Worm (Caenorhabditis elegans): Measurements from ENCODE around the gene pmpl-1.

pmpl-1 gene

DNA sequence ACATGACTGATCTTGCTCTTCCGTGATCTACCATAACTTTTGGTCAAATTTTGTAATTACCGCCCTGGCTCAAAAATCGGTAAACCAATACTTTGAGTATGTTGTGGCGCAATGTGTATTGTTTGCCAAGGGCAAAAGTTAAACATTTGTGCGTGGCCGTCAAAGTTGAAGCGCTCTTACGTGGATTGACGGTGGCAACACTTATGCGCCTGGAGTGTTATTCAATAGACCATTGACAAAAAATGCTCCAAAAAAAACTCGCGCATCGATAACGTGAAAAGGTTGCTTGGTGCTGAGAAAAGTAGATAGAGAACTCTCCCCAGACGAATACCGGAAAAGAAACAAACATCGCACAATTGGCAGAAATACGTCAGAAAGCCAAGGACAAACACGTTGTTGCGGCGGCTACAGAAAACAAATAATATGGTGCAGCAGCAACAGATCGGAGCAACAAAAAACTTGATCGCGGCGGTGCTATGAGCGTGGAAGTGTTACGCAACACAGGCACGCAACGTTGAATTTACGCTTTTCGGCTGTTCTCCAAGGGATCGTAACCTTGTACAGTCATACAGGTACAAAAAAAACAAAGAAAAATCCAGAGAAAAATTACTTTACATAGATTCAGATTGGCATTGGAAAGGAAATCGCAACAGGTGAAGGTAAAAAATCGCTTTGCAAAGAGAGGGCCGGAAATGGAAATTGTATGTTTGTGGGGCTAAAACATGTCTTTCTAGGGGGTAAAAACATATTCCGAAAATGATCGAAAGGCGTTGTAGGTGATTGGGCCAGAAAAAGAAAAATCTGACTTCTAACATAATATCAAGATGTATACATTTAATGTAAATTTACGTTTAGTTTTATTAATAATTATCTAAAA lies 46.4 kb downstream of the pmpl-1 start (continued):
- TF ChIP-seq fos-1 (tag; optimal IDR thresholded peaks at IDR 0.05) = no peak
- TF ChIP-seq pqm-1 (tag; optimal IDR thresholded peaks at IDR 0.05) = no peak
- no peak for TF ChIP-seq lin-35 (GFP tag; optimal IDR thresholded peaks at IDR 0.05)
- TF ChIP-seq ceh-8 (GFP tag; optimal IDR thresholded peaks at IDR 0.05) = no peak
- no peak for TF ChIP-seq ztf-4 (tag; optimal IDR thresholded peaks at IDR 0.05)
- TF ChIP-seq C04F5.9 (tag; optimal IDR thresholded peaks at IDR 0.05) = no peak
- no peak for TF ChIP-seq alr-1 (tag; optimal IDR thresholded peaks at IDR 0.05; ENCODE audit: borderline replicate concordance)
- no peak for TF ChIP-seq hpl-2 (GFP tag; optimal IDR thresholded peaks at IDR 0.05)
- TF ChIP-seq lin-15B (tag; optimal IDR thresholded peaks at IDR 0.05) = no peak
- no peak for TF ChIP-seq skn-1 (tag; optimal IDR thresholded peaks at IDR 0.05)
- no peak for TF ChIP-seq nhr-85 (tag)
- no peak for TF ChIP-seq lir-3 (tag; optimal IDR thresholded peaks at IDR 0.05; ENCODE audit: poor library complexity)
- TF ChIP-seq lin-14 (GFP tag; optimal IDR thresholded peaks at IDR 0.05) = peak; percentile 40
- no peak for TF ChIP-seq nhr-76 (tag; optimal IDR thresholded peaks at IDR 0.05)
- TF ChIP-seq nhr-47 (tag; optimal IDR thresholded peaks at IDR 0.05) = no peak
- no peak for TF ChIP-seq elt-2 (tag; optimal IDR thresholded peaks at IDR 0.05)
- no peak for TF ChIP-seq snu-23 (GFP tag; optimal IDR thresholded peaks at IDR 0.05)
- no peak for TF ChIP-seq hlh-4 (tag; optimal IDR thresholded peaks at IDR 0.05)
- no peak for TF ChIP-seq egl-27 (tag; optimal IDR thresholded peaks at IDR 0.05)
- TF ChIP-seq ztf-11 (tag; optimal IDR thresholded peaks at IDR 0.05) = no peak
- no peak for TF ChIP-seq mab-9 (GFP tag; IDR thresholded peaks at IDR 0.05)
- no peak for TF ChIP-seq fkh-8 (tag; optimal IDR thresholded peaks at IDR 0.05)
- no peak for TF ChIP-seq aly-2 (tag; optimal IDR thresholded peaks at IDR 0.05)
- no peak for TF ChIP-seq unc-86 (tag; optimal IDR thresholded peaks at IDR 0.05)
- TF ChIP-seq nhr-20 (tag; optimal IDR thresholded peaks at IDR 0.05) = peak; percentile 15
- TF ChIP-seq irx-1 (tag; optimal IDR thresholded peaks at IDR 0.05) = peak; percentile 6
- no peak for TF ChIP-seq sptf-1 (tag; optimal IDR thresholded peaks at IDR 0.05)
- no peak for TF ChIP-seq ceh-88 (GFP tag; IDR thresholded peaks at IDR 0.05)
- no peak for TF ChIP-seq zag-1 (tag; optimal IDR thresholded peaks at IDR 0.05)
- no peak for TF ChIP-seq rnt-1 (tag; optimal IDR thresholded peaks at IDR 0.05)
- TF ChIP-seq fkh-10 (GFP tag; optimal IDR thresholded peaks at IDR 0.05) = no peak
- no peak for TF ChIP-seq vab-15 (tag; optimal IDR thresholded peaks at IDR 0.05)
- no peak for TF ChIP-seq ceh-90 (tag; optimal IDR thresholded peaks at IDR 0.05)
- no peak for TF ChIP-seq hlh-17 (GFP tag; optimal IDR thresholded peaks at IDR 0.05; ENCODE audit: borderline replicate concordance)
- TF ChIP-seq mef-2 (tag; optimal IDR thresholded peaks at IDR 0.05) = no peak
- TF ChIP-seq nhr-77 (tag; optimal IDR thresholded peaks at IDR 0.05) = peak; percentile 64
- TF ChIP-seq snpc-4 (tag; optimal IDR thresholded peaks at IDR 0.05) = no peak
- no peak for TF ChIP-seq efl-1 (optimal IDR thresholded peaks at IDR 0.05)
- peak in 1 of 2 experiments; percentile 74 for TF ChIP-seq efl-1 (GFP tag; optimal IDR thresholded peaks at IDR 0.05 in 1 of 2)
- TF ChIP-seq sup-37 (GFP tag; optimal IDR thresholded peaks at IDR 0.05) = no peak

DNA sequence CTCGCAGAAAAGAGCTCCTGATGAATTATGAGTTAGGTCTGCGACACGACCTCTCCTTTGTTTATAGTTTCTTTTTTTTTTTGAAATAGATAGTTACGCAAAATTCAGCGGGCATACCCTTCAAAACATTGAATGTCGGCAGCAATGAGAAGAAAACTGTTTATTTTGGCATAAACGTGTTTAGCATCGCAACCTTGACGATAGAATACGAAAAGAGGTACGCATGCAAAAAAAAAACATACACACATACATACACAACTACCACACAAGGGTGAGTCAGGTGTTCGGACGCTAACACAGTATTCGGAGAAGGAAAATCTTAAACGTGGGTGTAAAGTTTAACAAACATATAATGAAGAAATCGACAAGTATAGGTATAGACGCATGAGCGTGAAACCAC lies 47.8 kb downstream of the pmpl-1 start:
- TF ChIP-seq sup-37 (GFP tag; optimal IDR thresholded peaks at IDR 0.05) (no peak), nhr-85 (tag) (peak; percentile 71), swsn-7 (tag; optimal IDR thresholded peaks at IDR 0.05) (no peak), nhr-28 (tag; optimal IDR thresholded peaks at IDR 0.05) (no peak), lin-14 (GFP tag; optimal IDR thresholded peaks at IDR 0.05) (peak; percentile 54)
